Worm (Caenorhabditis elegans) whole organism, mixed stage, embryonic: Measurements from ENCODE around the gene srh-149.
"Not testable (repeated sequence)": the region's sequence is repeated elsewhere in the genome, so short reads cannot be mapped to it uniquely, and the experiment has no call there.

Experiments
- M03D4.4 ChIP-seq: sonication (generic microtip); optimal IDR thresholded peaks from 2 replicates; lab custom pipeline; 2017; ENCODE audit warnings: mild to moderate bottlenecking, missing genetic modification characterization, missing compliant biosample characterization
- blmp-1 ChIP-seq: fragments of 150-350 bp; optimal IDR thresholded peaks from 2 replicates; lab custom pipeline; 2014; ENCODE audit warnings: missing biosample characterization, missing genetic modification characterization
- ceh-83 ChIP-seq: fragments of 200-800 bp; sonication (Bioruptor generic); optimal IDR thresholded peaks from 2 replicates; lab custom pipeline; 2018; ENCODE audit warnings: mild to moderate bottlenecking, missing genetic modification characterization, missing compliant biosample characterization
- cnd-1 ChIP-seq: fragments of 200-800 bp; sonication (Bioruptor generic); optimal IDR thresholded peaks from 2 replicates; lab custom pipeline; 2018; ENCODE audit warnings: mild to moderate bottlenecking, missing genetic modification characterization, missing compliant biosample characterization
- elt-1 ChIP-seq: sonication (generic microtip); optimal IDR thresholded peaks from 2 replicates; lab custom pipeline; 2017; ENCODE audit warnings: missing genetic modification characterization, mild to moderate bottlenecking, missing compliant biosample characterization, antibody characterized with exemption, moderate library complexity, borderline replicate concordance; ENCODE audit not compliant: insufficient read depth
- elt-3 ChIP-seq: fragments of 150-350 bp; optimal IDR thresholded peaks from 2 replicates; lab custom pipeline; 2014; ENCODE audit warnings: missing biosample characterization, missing genetic modification characterization
- flh-1 ChIP-seq: fragments of 200-800 bp; sonication (Bioruptor generic); optimal IDR thresholded peaks from 2 replicates; lab custom pipeline; 2018; ENCODE audit warnings: mild to moderate bottlenecking, missing genetic modification characterization, moderate library complexity, missing compliant biosample characterization
- ham-2 ChIP-seq: fragments of 200-800 bp; sonication (Bioruptor generic); optimal IDR thresholded peaks from 2 replicates; lab custom pipeline; 2018; ENCODE audit warnings: mild to moderate bottlenecking, missing genetic modification characterization, missing compliant biosample characterization
- hlh-1 ChIP-seq: fragments of 150-350 bp; optimal IDR thresholded peaks from 2 replicates; lab custom pipeline; 2014; ENCODE audit warnings: missing biosample characterization, missing genetic modification reagents, missing genetic modification characterization
- lin-13 ChIP-seq: fragments of 150-350 bp; optimal IDR thresholded peaks from 2 replicates; lab custom pipeline; 2014; ENCODE audit warnings: missing biosample characterization, missing genetic modification characterization
- lsy-2 ChIP-seq: fragments of 150-350 bp; optimal IDR thresholded peaks from 2 replicates; lab custom pipeline; 2014; ENCODE audit warnings: missing biosample characterization, missing genetic modification characterization
- mab-5 ChIP-seq: fragments of 150-350 bp; optimal IDR thresholded peaks from 2 replicates; lab custom pipeline; 2014; ENCODE audit warnings: missing biosample characterization, missing genetic modification characterization
- mls-2 ChIP-seq: sonication (generic microtip); optimal IDR thresholded peaks from 2 replicates; lab custom pipeline; 2016; ENCODE audit warnings: mild to moderate bottlenecking, missing genetic modification characterization, moderate library complexity, missing compliant biosample characterization
- nhr-12 ChIP-seq: fragments of 150-350 bp; optimal IDR thresholded peaks from 2 replicates; lab custom pipeline; 2014; ENCODE audit warnings: missing biosample characterization, missing genetic modification characterization
- nhr-2 ChIP-seq: fragments of 150-350 bp; optimal IDR thresholded peaks from 2 replicates; lab custom pipeline; 2014; ENCODE audit warnings: missing biosample characterization, missing genetic modification characterization
- nhr-237 ChIP-seq: fragments of 150-350 bp; optimal IDR thresholded peaks from 2 replicates; lab custom pipeline; 2014; ENCODE audit warnings: missing biosample characterization, missing genetic modification characterization
- nhr-28 ChIP-seq: fragments of 150-350 bp; optimal IDR thresholded peaks from 2 replicates; lab custom pipeline; 2014; ENCODE audit warnings: missing biosample characterization, missing genetic modification characterization
- nhr-76 ChIP-seq: sonication (generic microtip); optimal IDR thresholded peaks from 2 replicates; lab custom pipeline; 2017; ENCODE audit warnings: missing biosample characterization, missing genetic modification characterization
- pha-4 ChIP-seq: fragments of 150-350 bp; optimal IDR thresholded peaks from 2 replicates; lab custom pipeline; 2018; ENCODE audit warnings: missing biosample characterization, missing genetic modification reagents, missing genetic modification characterization
- sem-2 ChIP-seq: fragments of 200-800 bp; sonication (Bioruptor generic); optimal IDR thresholded peaks from 2 replicates; lab custom pipeline; 2018; ENCODE audit warnings: mild to moderate bottlenecking, missing genetic modification characterization, missing compliant biosample characterization
- snpc-4 ChIP-seq: fragments of 150-350 bp; optimal IDR thresholded peaks from 2 replicates; lab custom pipeline; 2014; ENCODE audit warnings: missing biosample characterization, missing genetic modification characterization
- sptf-1 ChIP-seq: sonication (generic microtip); optimal IDR thresholded peaks from 2 replicates; lab custom pipeline; 2017; ENCODE audit warnings: mild to moderate bottlenecking, missing genetic modification characterization, moderate library complexity, missing compliant biosample characterization
- tbx-8 ChIP-seq: fragments of 200-800 bp; sonication (Bioruptor generic); optimal IDR thresholded peaks from 2 replicates; lab custom pipeline; 2018; ENCODE audit warnings: mild to moderate bottlenecking, missing genetic modification characterization, moderate library complexity, missing compliant biosample characterization
- unc-120 ChIP-seq: sonication (generic microtip); optimal IDR thresholded peaks from 2 replicates; lab custom pipeline; 2017; ENCODE audit warnings: missing genetic modification characterization, missing compliant biosample characterization; ENCODE audit not compliant: poor library complexity, severe bottlenecking
- unc-39 ChIP-seq: fragments of 150-350 bp; optimal IDR thresholded peaks from 2 replicates; lab custom pipeline; 2014; ENCODE audit warnings: missing biosample characterization, missing genetic modification characterization
- unc-62 ChIP-seq: fragments of 150-350 bp; optimal IDR thresholded peaks from 2 replicates; lab custom pipeline; 2014; ENCODE audit warnings: missing biosample characterization, missing genetic modification reagents, missing genetic modification characterization
- ztf-11 ChIP-seq: fragments of 150-350 bp; optimal IDR thresholded peaks from 2 replicates; lab custom pipeline; 2014; ENCODE audit warnings: missing biosample characterization, missing genetic modification characterization

srh-149 gene

ce11 chrV:15858292-15858691 lies 17.3 kb upstream of the srh-149 start, which contains the start of gene srh-148:
Gene srh-148, minus strand, starts transcription at chrV:15858392.
- no peak for TF ChIP-seq tbx-8 (GFP tag; lab: Kevin White, UChicago)
- no peak for TF ChIP-seq ham-2 (GFP tag; lab: Kevin White, UChicago)
- TF ChIP-seq lsy-2 (tag; lab: Kevin White, UChicago), result no peak
- no peak for TF ChIP-seq cnd-1 (tag; lab: Kevin White, UChicago)
- TF ChIP-seq unc-62 (GFP tag; lab: Kevin White, UChicago), result no peak
- TF ChIP-seq mab-5, result no peak
- no peak for TF ChIP-seq snpc-4 (tag; lab: Kevin White, UChicago)
- no peak for TF ChIP-seq lin-13 (tag; lab: Kevin White, UChicago)
- no peak for TF ChIP-seq nhr-76 (tag; lab: Kevin White, UChicago)
- TF ChIP-seq elt-3, result no peak
- TF ChIP-seq hlh-1 (tag; lab: Kevin White, UChicago), result no peak
- no peak for TF ChIP-seq M03D4.4 (tag; lab: Kevin White, UChicago)
- TF ChIP-seq nhr-237 (tag; lab: Kevin White, UChicago), result no peak
- TF ChIP-seq sem-2, result no peak
- TF ChIP-seq ztf-11 (tag; lab: Kevin White, UChicago), result no peak
- TF ChIP-seq unc-120, result no peak
- TF ChIP-seq, all 35 proteins: peak for 0

ce11 chrV:15850276-15850811 lies 9.3 kb upstream of the srh-149 start, which contains the start of gene srh-147:
Gene srh-147, minus strand, starts transcription at chrV:15850326.
- not testable (repeated sequence) for TF ChIP-seq snpc-4 (tag; lab: Kevin White, UChicago); sptf-1; lsy-2 (tag; lab: Kevin White, UChicago)

DNA sequence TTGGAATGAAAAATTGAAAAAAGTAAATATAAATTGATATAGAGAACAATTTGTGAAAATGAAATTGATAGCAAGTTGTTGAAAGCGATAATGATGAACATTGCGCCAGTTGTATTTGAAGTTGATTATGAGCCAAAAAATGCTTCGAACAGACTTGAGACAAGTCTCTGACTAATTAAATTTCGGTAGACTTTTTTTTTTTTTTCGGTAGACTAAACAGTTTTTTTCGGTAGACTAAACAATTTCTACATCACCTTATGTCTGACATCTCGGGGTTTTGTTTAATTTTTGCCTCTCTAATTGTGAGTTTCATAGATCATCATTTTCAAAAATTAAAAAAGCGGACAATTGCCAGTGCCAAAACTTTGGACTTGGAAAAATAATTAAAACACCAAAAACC lies 7.4 kb downstream of the srh-149 start, which contains the start of gene srbc-54:
Gene srbc-54 (minus strand): TSS at position 101 of the 400 bp plus-strand sequence.
- TF ChIP-seq ceh-83 (GFP tag; lab: Kevin White, UChicago), result no peak
- no peak for TF ChIP-seq blmp-1 (tag; lab: Kevin White, UChicago)
- TF ChIP-seq nhr-2, result no peak
- no peak for TF ChIP-seq nhr-12
- TF ChIP-seq nhr-28 (tag; lab: Kevin White, UChicago), result no peak
- TF ChIP-seq cnd-1 (tag; lab: Kevin White, UChicago), result no peak
- no peak for TF ChIP-seq unc-39 (tag; lab: Kevin White, UChicago)
- TF ChIP-seq elt-3, result no peak
- TF ChIP-seq lin-13 (tag; lab: Kevin White, UChicago), result no peak
- no peak for TF ChIP-seq ztf-11 (tag; lab: Kevin White, UChicago)
- no peak for TF ChIP-seq M03D4.4 (tag; lab: Kevin White, UChicago)
- TF ChIP-seq unc-62 (GFP tag; lab: Kevin White, UChicago), result no peak

DNA sequence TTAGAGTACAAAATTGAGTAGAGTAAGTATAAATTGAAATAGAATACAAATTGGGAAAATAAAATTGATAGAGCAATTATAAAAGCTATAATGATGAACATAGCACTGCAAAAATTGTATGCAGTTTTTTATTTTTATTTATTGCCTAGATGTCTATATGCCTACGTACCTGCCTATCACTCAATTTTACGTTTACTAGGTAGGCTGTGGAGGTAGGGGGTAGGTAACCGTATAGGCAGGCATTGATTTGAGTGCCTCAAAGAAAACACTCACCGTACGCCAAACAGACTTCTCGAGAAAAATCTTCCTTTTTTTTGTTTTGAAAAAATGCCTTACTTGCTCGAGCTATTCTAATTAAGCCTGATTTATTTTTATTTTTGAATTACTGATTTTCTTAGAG lies 9.4 kb downstream of the srh-149 start, which contains the start of gene srbc-56:
Gene srbc-56 (minus strand): TSS at position 101 of the 400 bp plus-strand sequence.
- TF ChIP-seq blmp-1 (tag; lab: Kevin White, UChicago) (no peak), nhr-12 (no peak), ham-2 (GFP tag; lab: Kevin White, UChicago) (no peak), elt-1 (tag; lab: Kevin White, UChicago) (no peak), unc-39 (tag; lab: Kevin White, UChicago) (no peak), sptf-1 (no peak), flh-1 (no peak), snpc-4 (tag; lab: Kevin White, UChicago) (no peak), nhr-2 (no peak), pha-4 (tag; lab: Kevin White, UChicago) (no peak), ceh-83 (GFP tag; lab: Kevin White, UChicago) (no peak), sem-2 (no peak), tbx-8 (GFP tag; lab: Kevin White, UChicago) (no peak)

ce11 chrV:15829907-15830306 lies 11.1 kb downstream of the srh-149 start, which contains the start of gene srbc-55:
Gene srbc-55, minus strand, starts transcription at chrV:15830007.
- TF ChIP-seq blmp-1 (tag; lab: Kevin White, UChicago), result no peak

DNA sequence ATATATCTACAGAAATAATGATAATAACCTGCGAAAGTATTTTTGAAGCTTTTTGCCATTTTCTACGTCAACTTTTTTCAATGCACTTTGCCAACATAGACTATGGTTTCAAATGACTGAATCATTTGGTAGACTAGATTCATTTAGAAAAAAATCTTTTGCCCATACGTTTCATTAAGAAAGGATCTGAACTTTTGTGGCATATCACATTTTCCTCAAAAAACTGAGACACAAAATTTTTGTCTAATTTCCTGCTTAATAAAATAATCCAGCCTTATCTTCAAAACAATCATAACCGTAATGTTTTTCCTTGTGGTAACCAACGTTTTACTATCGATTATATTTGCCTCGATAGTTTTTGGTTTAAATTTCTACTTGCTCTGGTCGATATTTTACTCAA lies 14.9 kb downstream of the srh-149 start, which contains the start of gene srbc-51:
Gene srbc-51 (plus strand): TSS at position 301 of the 400 bp plus-strand sequence.
- TF ChIP-seq unc-120 (no peak), mls-2 (tag; lab: Kevin White, UChicago) (no peak)
